Worm (Caenorhabditis elegans) whole organism, late embryonic: ENCODE results near the gene lin-45.

Source experiments
- C08G9.2 ChIP-seq: sonication (generic microtip); optimal IDR thresholded peaks from 2 replicates; lab custom pipeline; 2016; ENCODE audit warnings: mild to moderate bottlenecking, missing genetic modification characterization, moderate library complexity, missing compliant biosample characterization
- K02D7.2 ChIP-seq: sonication (generic microtip); optimal IDR thresholded peaks from 2 replicates; lab custom pipeline; 2017; ENCODE audit warnings: mild to moderate bottlenecking, missing genetic modification characterization, missing compliant biosample characterization
- K09A11.1 ChIP-seq: sonication (generic microtip); optimal IDR thresholded peaks from 2 replicates; lab custom pipeline; 2017; ENCODE audit warnings: antibody characterized with exemption, mild to moderate bottlenecking, missing genetic modification characterization, missing compliant biosample characterization; ENCODE audit not compliant: insufficient read depth
- Y22D7AL.16 ChIP-seq: sonication (generic microtip); optimal IDR thresholded peaks from 2 replicates; lab custom pipeline; 2016; ENCODE audit warnings: missing genetic modification characterization, missing compliant biosample characterization
- ahr-1 ChIP-seq: sonication (generic microtip); optimal IDR thresholded peaks from 2 replicates; lab custom pipeline; 2016; ENCODE audit warnings: missing genetic modification characterization, missing compliant biosample characterization
- ceh-14 ChIP-seq: sonication (generic microtip); optimal IDR thresholded peaks from 2 replicates; lab custom pipeline; 2016; ENCODE audit warnings: missing genotype, missing genetic modification characterization, missing compliant biosample characterization
- ceh-18 ChIP-seq: sonication (generic microtip); optimal IDR thresholded peaks from 2 replicates; lab custom pipeline; 2016; ENCODE audit warnings: missing genetic modification characterization, missing compliant biosample characterization
- ceh-31 ChIP-seq: sonication (generic microtip); optimal IDR thresholded peaks from 2 replicates; lab custom pipeline; 2016; ENCODE audit warnings: missing genetic modification characterization, missing compliant biosample characterization
- ceh-34 ChIP-seq: sonication (generic microtip); optimal IDR thresholded peaks from 2 replicates; lab custom pipeline; 2016; ENCODE audit warnings: mild to moderate bottlenecking, missing genetic modification characterization, missing compliant biosample characterization
- ceh-45 ChIP-seq: fragments of 200-800 bp; sonication (Bioruptor generic); IDR thresholded peaks from 2 replicates; pipeline ENCODE4 v1.3.6; 2022; ENCODE audit warnings: missing genetic modification reagents, missing genetic modification characterization, missing compliant biosample characterization
- ceh-48 ChIP-seq: sonication (generic microtip); optimal IDR thresholded peaks from 2 replicates; lab custom pipeline; 2016; ENCODE audit warnings: missing genetic modification characterization, inconsistent platforms, missing compliant biosample characterization
- ceh-6 ChIP-seq: fragments of 200-800 bp; sonication (Bioruptor generic); optimal IDR thresholded peaks from 2 replicates; lab custom pipeline; 2018; ENCODE audit warnings: mild to moderate bottlenecking, missing genetic modification characterization, missing compliant biosample characterization
- ceh-9 ChIP-seq: sonication (generic microtip); optimal IDR thresholded peaks from 2 replicates; lab custom pipeline; 2016; ENCODE audit warnings: mild to moderate bottlenecking, missing genetic modification characterization, inconsistent platforms, missing compliant biosample characterization
- dmd-4 ChIP-seq: sonication (generic microtip); optimal IDR thresholded peaks from 2 replicates; lab custom pipeline; 2016; ENCODE audit warnings: borderline replicate concordance, missing genetic modification characterization, missing compliant biosample characterization
- elt-2 ChIP-seq: sonication (generic microtip); optimal IDR thresholded peaks from 2 replicates; lab custom pipeline; 2016; ENCODE audit warnings: missing genetic modification reagents, missing genetic modification characterization, missing compliant biosample characterization
- fkh-6 ChIP-seq: sonication (generic microtip); optimal IDR thresholded peaks from 2 replicates; lab custom pipeline; 2016; ENCODE audit warnings: missing genetic modification characterization, missing compliant biosample characterization
- hlh-15 ChIP-seq: sonication (generic microtip); optimal IDR thresholded peaks from 2 replicates; lab custom pipeline; 2016; ENCODE audit warnings: missing genetic modification characterization, missing compliant biosample characterization
- hlh-30 ChIP-seq: sonication (generic microtip); optimal IDR thresholded peaks from 2 replicates; lab custom pipeline; 2017; ENCODE audit warnings: antibody characterized with exemption, missing genetic modification characterization, missing compliant biosample characterization; ENCODE audit not compliant: insufficient read depth
- hlh-6 ChIP-seq: sonication (generic microtip); optimal IDR thresholded peaks from 2 replicates; lab custom pipeline; 2016; ENCODE audit warnings: missing genotype, missing genetic modification characterization, missing compliant biosample characterization
- hlh-8 ChIP-seq: sonication (generic microtip); optimal IDR thresholded peaks from 2 replicates; lab custom pipeline; 2016; ENCODE audit warnings: missing genotype, missing genetic modification characterization, missing compliant biosample characterization
- lim-6 ChIP-seq: sonication (generic microtip); optimal IDR thresholded peaks from 2 replicates; lab custom pipeline; 2016; ENCODE audit warnings: missing genetic modification characterization, missing compliant biosample characterization
- nfya-1 ChIP-seq: sonication (generic microtip); optimal IDR thresholded peaks from 2 replicates; lab custom pipeline; 2017; ENCODE audit warnings: missing genetic modification characterization, mild to moderate bottlenecking, missing compliant biosample characterization, antibody characterized with exemption, moderate library complexity
- nhr-11 ChIP-seq: fragments of 150-350 bp; optimal IDR thresholded peaks from 2 replicates; lab custom pipeline; 2014; ENCODE audit warnings: missing biosample characterization, missing genetic modification characterization
- npax-4 ChIP-seq: sonication (generic microtip); optimal IDR thresholded peaks from 2 replicates; lab custom pipeline; 2016; ENCODE audit warnings: missing genetic modification characterization, missing compliant biosample characterization
- pat-9 ChIP-seq: fragments of 200-800 bp; sonication (Bioruptor generic); optimal IDR thresholded peaks from 2 replicates; lab custom pipeline; 2018; ENCODE audit warnings: mild to moderate bottlenecking, missing genetic modification characterization, moderate library complexity, missing compliant biosample characterization
- pax-1 ChIP-seq: fragments of 150-350 bp; optimal IDR thresholded peaks from 2 replicates; lab custom pipeline; 2014; ENCODE audit warnings: missing biosample characterization, missing genetic modification characterization
- pqm-1 ChIP-seq: sonication (generic microtip); optimal IDR thresholded peaks from 2 replicates; lab custom pipeline; 2016; ENCODE audit warnings: missing genetic modification characterization, missing compliant biosample characterization
- pros-1 ChIP-seq: fragments of 150-350 bp; optimal IDR thresholded peaks from 2 replicates; lab custom pipeline; 2014; ENCODE audit warnings: missing biosample characterization, missing genetic modification reagents, missing genetic modification characterization
- rnt-1 ChIP-seq: sonication (generic microtip); optimal IDR thresholded peaks from 2 replicates; lab custom pipeline; 2016; ENCODE audit warnings: missing genetic modification characterization, missing compliant biosample characterization
- sdc-2 ChIP-seq: sonication (generic microtip); optimal IDR thresholded peaks from 2 replicates; lab custom pipeline; 2016; ENCODE audit warnings: missing genotype, missing genetic modification characterization, missing compliant biosample characterization
- sox-2 ChIP-seq: fragments of 200-800 bp; sonication (Bioruptor generic); IDR thresholded peaks from 2 replicates; pipeline ENCODE4 v1.3.6; 2022; ENCODE audit warnings: missing genetic modification reagents, missing genetic modification characterization, missing compliant biosample characterization
- sox-4 ChIP-seq: sonication (generic microtip); optimal IDR thresholded peaks from 2 replicates; lab custom pipeline; 2017; ENCODE audit warnings: mild to moderate bottlenecking, missing genetic modification characterization, inconsistent platforms, missing compliant biosample characterization
- syd-9 ChIP-seq: sonication (generic microtip); optimal IDR thresholded peaks from 2 replicates; lab custom pipeline; 2016; ENCODE audit warnings: mild to moderate bottlenecking, missing genetic modification characterization, moderate library complexity, missing compliant biosample characterization
- tbx-2 ChIP-seq: sonication (generic microtip); optimal IDR thresholded peaks from 2 replicates; lab custom pipeline; 2016; ENCODE audit warnings: missing genetic modification characterization, missing compliant biosample characterization
- tbx-7 ChIP-seq: sonication (generic microtip); optimal IDR thresholded peaks from 2 replicates; lab custom pipeline; 2016; ENCODE audit warnings: missing genotype, missing genetic modification characterization, missing compliant biosample characterization
- ttx-3 ChIP-seq: sonication (generic microtip); optimal IDR thresholded peaks from 2 replicates; lab custom pipeline; 2016; ENCODE audit warnings: missing genetic modification reagents, missing genetic modification characterization, missing compliant biosample characterization
- unc-3 ChIP-seq, 2 experiments: fragments of 200-800 bp in 1 of 2; sonication (Bioruptor generic) in 1 of 2; sonication (generic microtip) in 1 of 2; conservative IDR thresholded peaks in 1 of 2; optimal IDR thresholded peaks in 1 of 2; 2 replicates each; pipeline versions ENCODE4 v1.3.6 to Lab custom; 2016 to 2022; ENCODE audit warnings: missing compliant biosample characterization in 2 of 2, missing genetic modification characterization in 2 of 2, missing genetic modification reagents in 1 of 2
- unc-42 ChIP-seq: sonication (generic microtip); optimal IDR thresholded peaks from 2 replicates; lab custom pipeline; 2016; ENCODE audit warnings: missing genotype, missing genetic modification characterization, missing compliant biosample characterization
- zip-5 ChIP-seq: sonication (generic microtip); optimal IDR thresholded peaks from 2 replicates; lab custom pipeline; 2016; ENCODE audit warnings: missing genetic modification characterization, missing compliant biosample characterization

Gene lin-45

DNA sequence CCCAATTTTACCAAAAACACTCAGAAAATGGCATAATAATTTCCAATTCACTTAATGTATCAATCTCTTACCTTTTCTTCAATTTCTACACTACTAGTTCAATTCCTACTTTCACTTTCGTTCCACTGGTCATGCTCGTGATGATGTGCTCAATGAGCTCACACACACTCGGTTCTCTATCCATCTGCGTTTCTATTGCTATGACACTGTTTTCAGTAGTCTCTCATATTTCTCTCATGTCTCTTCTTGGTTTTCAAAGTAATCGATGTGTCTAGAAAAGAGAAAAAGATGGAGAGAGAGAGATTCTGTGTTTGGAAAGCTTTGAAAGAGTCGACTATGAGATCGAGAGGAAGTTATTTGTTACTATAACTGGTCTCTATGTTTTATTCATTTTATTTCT lies 18.9 kb upstream of the lin-45 start:
- no peak for TF ChIP-seq syd-9 (tag; lab: Kevin White, UChicago)
- TF ChIP-seq dmd-4 (tag; lab: Kevin White, UChicago), result no peak
- no peak for TF ChIP-seq nhr-11
- no peak for TF ChIP-seq hlh-8 (tag; lab: Kevin White, UChicago)
- TF ChIP-seq unc-42, result peak; percentile 38
- TF ChIP-seq hlh-30 (tag; lab: Kevin White, UChicago), result peak; percentile 62
- peak; percentile 5 for TF ChIP-seq tbx-2 (tag; lab: Kevin White, UChicago)
- TF ChIP-seq elt-2 (tag; lab: Kevin White, UChicago), result no peak
- no peak for TF ChIP-seq unc-3 (GFP tag; conservative IDR thresholded peaks at IDR 0.05; lab: Robert Waterston, UW)
- no peak for TF ChIP-seq unc-3 (tag; optimal IDR thresholded peaks at IDR 0.05; lab: Kevin White, UChicago)
- no peak for TF ChIP-seq pros-1 (tag; lab: Kevin White, UChicago)
- TF ChIP-seq Y22D7AL.16 (tag; lab: Kevin White, UChicago), result no peak
- TF ChIP-seq C08G9.2 (tag; lab: Kevin White, UChicago), result no peak
- no peak for TF ChIP-seq rnt-1 (tag; lab: Kevin White, UChicago)
- TF ChIP-seq ttx-3 (tag; lab: Kevin White, UChicago), result no peak
- peak; percentile 54 for TF ChIP-seq ceh-31
- TF ChIP-seq hlh-15 (tag; lab: Kevin White, UChicago), result no peak
- no peak for TF ChIP-seq sox-4 (tag; lab: Kevin White, UChicago)
- TF ChIP-seq tbx-7 (tag; lab: Kevin White, UChicago), result no peak
- TF ChIP-seq hlh-6 (tag; lab: Kevin White, UChicago), result no peak
- no peak for TF ChIP-seq pat-9 (tag; lab: Kevin White, UChicago)
- no peak for TF ChIP-seq ceh-14 (tag; lab: Kevin White, UChicago)
- TF ChIP-seq lim-6, result no peak
- TF ChIP-seq sdc-2 (tag; lab: Kevin White, UChicago), result no peak
- TF ChIP-seq K02D7.2 (tag; lab: Kevin White, UChicago), result no peak
- TF ChIP-seq ceh-48 (tag; lab: Kevin White, UChicago), result peak; percentile 53
- no peak for TF ChIP-seq ceh-9 (tag; lab: Kevin White, UChicago)
- peak; percentile 61 for TF ChIP-seq nfya-1 (tag; lab: Kevin White, UChicago)
- no peak for TF ChIP-seq zip-5 (tag; lab: Kevin White, UChicago)
- TF ChIP-seq pax-1 (tag; lab: Kevin White, UChicago), result peak; percentile 91
- TF ChIP-seq K09A11.1, result no peak
- no peak for TF ChIP-seq ceh-34 (tag; lab: Kevin White, UChicago)
- TF ChIP-seq pqm-1 (tag; lab: Kevin White, UChicago), result no peak
- TF ChIP-seq fkh-6, result no peak
- TF ChIP-seq ceh-6 (GFP tag; lab: Kevin White, UChicago), result no peak

DNA sequence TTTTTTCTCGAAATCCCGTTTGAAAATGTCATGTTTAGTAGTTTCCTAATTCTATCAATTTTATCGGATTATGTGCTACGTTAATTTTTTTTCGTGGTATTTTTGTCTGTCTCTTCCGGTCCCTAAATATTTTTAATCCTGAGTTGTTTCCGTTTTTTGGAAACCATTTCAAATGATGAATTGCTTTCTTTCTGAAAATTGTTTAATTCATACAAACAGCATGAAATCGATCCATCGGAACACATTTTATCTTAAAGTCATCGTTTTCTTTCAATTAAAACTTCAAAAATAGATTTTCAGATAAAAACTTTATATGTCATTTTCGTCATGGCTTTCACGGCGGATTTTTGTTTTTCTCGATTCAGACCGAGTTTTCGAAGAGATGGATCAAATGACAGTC lies 14.0 kb upstream of the lin-45 start, which contains the start of gene spd-3:
spd-3 (plus strand) TSS at position 301 of the 400 bp plus-strand sequence.
- TF ChIP-seq ahr-1 (tag; lab: Kevin White, UChicago) (no peak), ceh-45 (GFP tag; lab: Robert Waterston, UW) (no peak), nhr-11 (no peak), sox-2 (GFP tag; lab: Robert Waterston, UW) (no peak), npax-4 (tag; lab: Kevin White, UChicago) (no peak), syd-9 (tag; lab: Kevin White, UChicago) (no peak), ceh-18 (tag; lab: Kevin White, UChicago) (no peak), tbx-7 (tag; lab: Kevin White, UChicago) (no peak), ceh-6 (GFP tag; lab: Kevin White, UChicago) (no peak), ceh-31 (no peak), hlh-15 (tag; lab: Kevin White, UChicago) (no peak)
